Worm (Caenorhabditis elegans) whole organism, L1 larva: ENCODE data around the gene Y48A6B.7.

Experiments
- blmp-1 ChIP-seq: fragments of 150-350 bp; optimal IDR thresholded peaks from 2 replicates; lab custom pipeline; 2014; ENCODE audit warnings: missing biosample characterization, missing genetic modification characterization
- efl-1 ChIP-seq, 4 experiments: fragments of 150-350 bp; optimal IDR thresholded peaks in 3 of 4; peaks in 1 of 4; 1 replicate in 1 of 4; 2 replicates in 3 of 4; lab custom pipeline; 2014; ENCODE audit warnings: missing biosample characterization in 2 of 4, missing genetic modification characterization in 2 of 4, missing genetic modification reagents in 2 of 4
- elt-3 ChIP-seq, 6 experiments: fragments of 150-350 bp in 1 of 6; sonication (generic microtip); optimal IDR thresholded peaks; 2 replicates each; lab custom pipeline; 2017 to 2018; ENCODE audit warnings: missing biosample characterization in 6 of 6, missing genetic modification characterization in 6 of 6, inconsistent platforms in 1 of 6
- fkh-8 ChIP-seq: sonication (generic microtip); optimal IDR thresholded peaks from 2 replicates; lab custom pipeline; 2016; ENCODE audit warnings: mild to moderate bottlenecking, missing genetic modification characterization, missing compliant biosample characterization
- hlh-4 ChIP-seq: sonication (generic microtip); optimal IDR thresholded peaks from 2 replicates; lab custom pipeline; 2016; ENCODE audit warnings: mild to moderate bottlenecking, missing genetic modification characterization, missing compliant biosample characterization
- lin-13 ChIP-seq: fragments of 150-350 bp; optimal IDR thresholded peaks from 2 replicates; lab custom pipeline; 2014; ENCODE audit warnings: missing biosample characterization, missing genetic modification reagents, missing genetic modification characterization
- mdl-1 ChIP-seq, 2 experiments: fragments of 150-350 bp; optimal IDR thresholded peaks; 2 replicates each; lab custom pipeline; 2014 to 2017; ENCODE audit warnings: missing biosample characterization in 2 of 2, missing genetic modification characterization in 2 of 2, inconsistent platforms in 1 of 2
- nhr-11 ChIP-seq: fragments of 150-350 bp; optimal IDR thresholded peaks from 2 replicates; lab custom pipeline; 2014; ENCODE audit warnings: missing biosample characterization, missing genetic modification characterization
- nhr-12 ChIP-seq: sonication (generic microtip); optimal IDR thresholded peaks from 2 replicates; lab custom pipeline; 2017; ENCODE audit warnings: missing biosample characterization, missing genetic modification characterization
- nhr-19 ChIP-seq: fragments of 200-800 bp; sonication (Bioruptor generic); conservative IDR thresholded peaks from 2 replicates; pipeline ENCODE4 v1.3.6; 2022; ENCODE audit warnings: missing genetic modification characterization, missing compliant biosample characterization
- nhr-28 ChIP-seq: fragments of 150-350 bp; optimal IDR thresholded peaks from 2 replicates; lab custom pipeline; 2014; ENCODE audit warnings: missing biosample characterization, missing genetic modification characterization
- skn-1 ChIP-seq: fragments of 150-350 bp; optimal IDR thresholded peaks from 2 replicates; lab custom pipeline; 2014; ENCODE audit warnings: missing biosample characterization, missing genetic modification characterization
- vab-15 ChIP-seq: sonication (generic microtip); optimal IDR thresholded peaks from 2 replicates; lab custom pipeline; 2017; ENCODE audit warnings: missing genotype, mild to moderate bottlenecking, missing genetic modification characterization, missing compliant biosample characterization
- zag-1 ChIP-seq: fragments of 150-350 bp; optimal IDR thresholded peaks from 2 replicates; lab custom pipeline; 2014; ENCODE audit warnings: missing biosample characterization, missing genetic modification characterization

ce11 chrIII:10983153-10983552 lies 43.2 kb downstream of the Y48A6B.7 start, which contains the start of gene col-92:
- TF ChIP-seq elt-3 (tag; optimal IDR thresholded peaks at IDR 0.05; lab: Kevin White, UChicago) (no peak), nhr-11 (tag; lab: Kevin White, UChicago) (no peak), fkh-8 (tag; lab: Kevin White, UChicago) (no peak), mdl-1 (tag; optimal IDR thresholded peaks at IDR 0.05; lab: Kevin White, UChicago) (no peak), efl-1 (optimal IDR thresholded peaks at IDR 0.05; lab: Kevin White, UChicago) (no peak), efl-1 (GFP tag; optimal IDR thresholded peaks at IDR 0.05 in 1 of 2; lab: Kevin White, UChicago) (no peak), nhr-19 (GFP tag; lab: Robert Waterston, UW) (no peak), nhr-12 (no peak), hlh-4 (tag; lab: Kevin White, UChicago) (no peak), skn-1 (tag; lab: Kevin White, UChicago) (no peak), blmp-1 (tag; lab: Kevin White, UChicago) (no peak), nhr-28 (tag; lab: Kevin White, UChicago) (no peak), lin-13 (GFP tag; lab: Kevin White, UChicago) (no peak), zag-1 (tag; lab: Kevin White, UChicago) (no peak), vab-15 (tag; lab: Kevin White, UChicago) (no peak)
